Worm (Caenorhabditis elegans) whole organism, L4 larva: Measurements from ENCODE around the gene D1014.6.
A peak's percentile ranks its signal among the peaks of the same experiment; 100 is the strongest.

Experiments
- aha-1 ChIP-seq: fragments of 150-350 bp; peaks from one replicate; lab custom pipeline; 2014; ENCODE audit warnings: missing biosample characterization, missing genetic modification characterization
- ceh-28 ChIP-seq: fragments of 150-350 bp; optimal IDR thresholded peaks from 2 replicates; lab custom pipeline; 2014; ENCODE audit warnings: missing biosample characterization, missing genetic modification reagents, missing genetic modification characterization
- fos-1 ChIP-seq: fragments of 150-350 bp; optimal IDR thresholded peaks from 2 replicates; lab custom pipeline; 2014; ENCODE audit warnings: missing biosample characterization, missing genetic modification characterization
- gei-8 ChIP-seq: fragments of 200-800 bp; sonication (Bioruptor generic); optimal IDR thresholded peaks from 2 replicates; lab custom pipeline; 2018; ENCODE audit warnings: mild to moderate bottlenecking, missing genetic modification characterization, missing compliant biosample characterization
- unc-62 ChIP-seq, 3 experiments: fragments of 150-350 bp in 1 of 3; sonication (generic microtip); optimal IDR thresholded peaks in 2 of 3; peaks in 1 of 3; 1 replicate in 1 of 3; 2 replicates in 2 of 3; lab custom pipeline; 2014 to 2017; ENCODE audit warnings: missing biosample characterization in 3 of 3, missing genetic modification characterization in 3 of 3, missing genetic modification reagents in 3 of 3, missing genotype in 1 of 3

The D1014.6 gene

DNA sequence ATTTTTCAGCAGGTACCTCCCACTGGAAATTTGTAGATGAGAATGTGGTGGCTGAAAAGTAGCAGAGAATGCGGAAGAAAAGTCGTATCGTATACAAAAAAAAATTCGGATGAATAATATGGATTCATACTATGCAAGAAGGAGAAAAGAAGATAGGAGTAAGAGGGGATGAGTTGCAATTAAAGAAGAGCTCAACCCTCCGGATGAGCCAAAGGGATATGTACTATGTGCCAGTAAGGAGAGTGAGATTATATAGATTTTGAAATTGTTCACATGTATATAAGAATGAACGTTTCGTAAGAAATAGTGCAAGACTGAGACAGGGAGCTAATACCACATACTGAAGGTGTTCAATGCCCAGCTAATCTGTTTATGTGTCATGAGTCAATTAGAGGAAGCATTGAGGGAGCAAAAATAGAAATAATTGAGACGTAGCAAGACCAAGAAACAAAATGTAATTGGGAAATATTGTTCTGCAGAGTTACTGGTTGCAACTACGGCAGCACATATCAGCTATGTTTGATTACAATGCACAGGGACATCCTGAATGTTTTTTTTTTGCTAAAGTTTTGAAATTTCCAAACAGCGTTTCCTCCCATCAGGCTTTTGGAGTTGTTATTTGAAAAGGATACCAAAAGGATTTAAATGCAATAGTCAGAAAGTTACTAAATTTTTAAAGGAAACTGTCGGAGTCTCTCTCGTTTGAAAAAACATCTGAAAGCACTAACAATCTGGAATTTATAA lies 47.4 kb downstream of the D1014.6 start, which contains the start of gene F20D6.8:
F20D6.8 (minus strand) TSS at position 51 of the 744 bp plus-strand sequence.
- TF ChIP-seq ceh-28 (tag; lab: Kevin White, UChicago) (no peak), unc-62 (GFP tag; optimal IDR thresholded peaks at IDR 0.05 in 1 of 2; lab: Kevin White, UChicago) (peak in 1 of 2 experiments; percentile 92), unc-62 (tag; optimal IDR thresholded peaks at IDR 0.05; lab: Kevin White, UChicago) (no peak)
- TF ChIP-seq, all 104 proteins: peak for 1

DNA sequence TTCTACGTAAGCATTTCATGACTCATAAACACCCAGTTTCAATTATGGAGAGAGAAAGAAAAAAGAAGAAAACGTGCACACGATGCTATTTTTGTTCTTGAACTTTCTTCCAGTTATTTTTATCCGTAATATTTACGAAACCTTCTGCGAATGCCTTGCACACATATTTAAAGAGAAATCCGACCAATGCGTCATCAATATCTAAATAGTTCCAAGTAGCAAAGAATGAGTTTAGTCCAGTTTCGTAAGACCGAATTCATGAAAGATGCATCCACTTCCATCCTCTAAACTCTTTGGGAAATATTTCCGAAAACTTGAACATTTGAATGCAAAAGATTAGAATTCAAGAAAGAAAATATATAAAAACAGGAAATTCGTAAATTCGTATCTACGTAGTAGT lies 48.2 kb downstream of the D1014.6 start:
- TF ChIP-seq aha-1 (tag; lab: Kevin White, UChicago) (peak; percentile 99), gei-8 (GFP tag; lab: Kevin White, UChicago) (no peak)
- TF ChIP-seq, all 104 proteins: peak for 1

DNA sequence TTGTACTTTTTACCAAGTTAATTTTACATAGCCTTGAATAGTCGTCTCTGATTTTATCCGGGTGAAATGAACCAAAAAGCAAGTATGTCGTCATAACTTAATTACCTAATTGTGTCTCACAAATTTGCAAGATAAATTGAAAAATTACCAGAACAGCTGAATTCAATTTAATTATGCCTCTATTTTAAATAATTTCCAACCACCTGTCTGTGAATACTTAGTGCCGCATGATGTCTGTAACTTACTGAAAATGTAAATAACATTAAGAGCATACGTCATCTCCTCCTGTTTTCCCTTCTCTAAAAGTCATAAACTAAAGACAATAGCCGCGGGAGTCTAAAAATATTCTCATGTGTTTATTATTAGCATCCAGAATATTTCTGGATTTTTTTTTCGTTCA lies 49.3 kb downstream of the D1014.6 start:
- no peak for TF ChIP-seq fos-1
- TF ChIP-seq, all 104 proteins: peak for 0

DNA sequence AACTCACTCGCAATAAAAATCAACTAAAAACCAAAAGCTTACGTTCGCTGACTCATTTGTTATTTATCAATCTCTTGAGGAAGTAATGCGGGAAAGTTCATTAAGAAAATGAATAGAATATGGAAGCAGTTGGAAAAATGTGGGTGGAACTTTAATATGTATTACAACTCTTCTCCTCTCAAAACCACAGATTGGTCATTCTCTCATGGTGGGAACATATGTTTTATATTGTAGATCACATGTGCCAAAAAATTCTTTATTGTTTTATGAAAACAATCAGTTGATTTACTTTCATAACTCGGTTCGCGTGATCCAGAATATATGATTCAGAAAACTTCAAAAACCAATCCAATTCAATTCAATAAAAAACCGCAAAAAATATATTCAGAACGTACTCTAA lies 50.7 kb downstream of the D1014.6 start:
- no peak for TF ChIP-seq aha-1 (tag; lab: Kevin White, UChicago)
- TF ChIP-seq, all 104 proteins: peak for 0
